Fruit fly (Drosophila melanogaster) whole organism, embryonic: ENCODE measurements around the gene CG5521.

Source experiments
- B-H1 ChIP-seq: fragments of 200-800 bp; sonication (Bioruptor generic); IDR thresholded peaks from 3 replicates; pipeline ENCODE4 v1.3.6; 2022; ENCODE audit warnings: missing biosample characterization, missing genetic modification characterization
- Bdp1 ChIP-seq: fragments of 200-800 bp; sonication (Bioruptor generic); optimal IDR thresholded peaks from 3 replicates; lab custom pipeline; 2016; ENCODE audit warnings: missing biosample characterization, missing genetic modification characterization
- CG10274 ChIP-seq: fragments of 200-800 bp; sonication (Bioruptor generic); optimal IDR thresholded peaks from 3 replicates; lab custom pipeline; 2017; ENCODE audit warnings: missing biosample characterization, mild to moderate bottlenecking, missing genetic modification characterization
- CG10565 ChIP-seq: fragments of 200-800 bp; sonication (Bioruptor generic); optimal IDR thresholded peaks from 3 replicates; lab custom pipeline; 2016; ENCODE audit warnings: missing biosample characterization, mild to moderate bottlenecking, missing genetic modification characterization
- CG12155 ChIP-seq: fragments of 200-800 bp; sonication (Bioruptor generic); optimal IDR thresholded peaks from 3 replicates; lab custom pipeline; 2016; ENCODE audit warnings: missing biosample characterization, missing genetic modification characterization
- CG1233 ChIP-seq: fragments of 200-800 bp; sonication (Bioruptor generic); optimal IDR thresholded peaks from 4 replicates; lab custom pipeline; 2018; ENCODE audit warnings: missing biosample characterization, mild to moderate bottlenecking, missing genetic modification characterization
- CG14860 ChIP-seq: fragments of 200-800 bp; sonication (Bioruptor generic); IDR thresholded peaks from 3 replicates; pipeline ENCODE4 v1.3.6; 2022; ENCODE audit warnings: missing biosample characterization, missing genetic modification characterization; ENCODE audit not compliant: partially characterized antibody
- CG15601 ChIP-seq: fragments of 200-800 bp; sonication (Bioruptor generic); optimal IDR thresholded peaks from 3 replicates; lab custom pipeline; 2019; ENCODE audit warnings: missing biosample characterization, mild to moderate bottlenecking, missing genetic modification characterization, moderate library complexity
- CG18262 ChIP-seq: fragments of 200-800 bp; optimal IDR thresholded peaks from 3 replicates; lab custom pipeline; 2019; ENCODE audit warnings: missing biosample characterization, mild to moderate bottlenecking, missing genetic modification characterization, moderate library complexity
- CG18476 ChIP-seq: fragments of 200-800 bp; sonication (Bioruptor generic); optimal IDR thresholded peaks from 2 replicates; lab custom pipeline; 2016; ENCODE audit warnings: missing biosample characterization, mild to moderate bottlenecking, missing genetic modification characterization
- CG2712 ChIP-seq: fragments of 200-800 bp; optimal IDR thresholded peaks from 3 replicates; lab custom pipeline; 2019; ENCODE audit warnings: missing biosample characterization, mild to moderate bottlenecking, missing genetic modification characterization, moderate library complexity
- CG32772 ChIP-seq: fragments of 200-800 bp; sonication (Bioruptor generic); IDR thresholded peaks from 2 replicates; pipeline ENCODE4 v1.3.6; 2022; ENCODE audit warnings: missing biosample characterization, missing genetic modification characterization
- CG3726 ChIP-seq: fragments of 200-800 bp; sonication (Bioruptor generic); IDR thresholded peaks from 3 replicates; pipeline ENCODE4, ENCODE4 v1.3.6; 2022; ENCODE audit warnings: missing biosample characterization, missing genetic modification characterization
- CG4328 ChIP-seq: fragments of 200-800 bp; sonication (Bioruptor generic); optimal IDR thresholded peaks from 3 replicates; lab custom pipeline; 2017; ENCODE audit warnings: missing biosample characterization, missing genetic modification reagents, missing genetic modification characterization
- CG7745 ChIP-seq: fragments of 200-800 bp; sonication (Bioruptor generic); optimal IDR thresholded peaks from 2 replicates; lab custom pipeline; 2018; ENCODE audit warnings: missing biosample characterization, mild to moderate bottlenecking, missing genetic modification characterization, moderate library complexity
- CG7987 ChIP-seq: fragments of 200-800 bp; sonication (Bioruptor generic); optimal IDR thresholded peaks from 2 replicates; lab custom pipeline; 2018; ENCODE audit warnings: missing biosample characterization, mild to moderate bottlenecking, missing genetic modification characterization, moderate library complexity
- CG8359 ChIP-seq: fragments of 200-800 bp; sonication (Bioruptor generic); optimal IDR thresholded peaks from 2 replicates; lab custom pipeline; 2017; ENCODE audit warnings: missing biosample characterization, mild to moderate bottlenecking, missing genetic modification characterization, borderline replicate concordance
- CG8944 ChIP-seq: fragments of 200-800 bp; sonication (Bioruptor generic); optimal IDR thresholded peaks from 3 replicates; lab custom pipeline; 2016; ENCODE audit warnings: missing biosample characterization, missing genetic modification characterization
- CG9215 ChIP-seq: fragments of 200-800 bp; sonication (Bioruptor generic); IDR thresholded peaks from 2 replicates; pipeline ENCODE4 v1.3.6; 2022; ENCODE audit warnings: missing biosample characterization, missing genetic modification characterization
- Camta ChIP-seq: fragments of 200-800 bp; sonication (Bioruptor generic); optimal IDR thresholded peaks from 2 replicates; lab custom pipeline; 2016; ENCODE audit warnings: missing biosample characterization, missing genetic modification characterization
- Doc3 ChIP-seq: fragments of 200-800 bp; sonication (Bioruptor generic); IDR thresholded peaks from 3 replicates; pipeline ENCODE4 v1.3.6; 2022; ENCODE audit warnings: missing biosample characterization, missing genetic modification characterization; ENCODE audit not compliant: partially characterized antibody
- Dp ChIP-seq: fragments of 200-800 bp; sonication (Bioruptor generic); optimal IDR thresholded peaks from 2 replicates; lab custom pipeline; 2018; ENCODE audit warnings: missing biosample characterization, mild to moderate bottlenecking, missing genetic modification characterization, moderate library complexity
- E2f1 ChIP-seq: fragments of 200-800 bp; sonication (Bioruptor generic); IDR thresholded peaks from 2 replicates; pipeline ENCODE4 v1.3.6; 2022; ENCODE audit warnings: missing biosample characterization, missing genetic modification characterization
- Ets65A ChIP-seq: fragments of 200-800 bp; sonication (Bioruptor generic); peaks from one replicate; lab custom pipeline; 2016; ENCODE audit warnings: missing biosample characterization, missing genetic modification characterization
- HHEX ChIP-seq: fragments of 200-800 bp; sonication (Bioruptor generic); optimal IDR thresholded peaks from 3 replicates; lab custom pipeline; 2017; ENCODE audit warnings: missing biosample characterization, mild to moderate bottlenecking, missing genetic modification characterization, missing genetic modification reagents
- Hmr ChIP-seq: fragments of 200-800 bp; sonication (Bioruptor generic); optimal IDR thresholded peaks from 3 replicates; lab custom pipeline; 2017; ENCODE audit warnings: mild to moderate bottlenecking, missing biosample characterization, missing genetic modification reagents, missing genetic modification characterization
- Max ChIP-seq: fragments of 200-800 bp; sonication (Bioruptor generic); optimal IDR thresholded peaks from 2 replicates; lab custom pipeline; 2016; ENCODE audit warnings: missing biosample characterization, mild to moderate bottlenecking, missing genetic modification characterization
- NK7.1 ChIP-seq: fragments of 200-800 bp; sonication (Bioruptor generic); optimal IDR thresholded peaks from 3 replicates; lab custom pipeline; 2016; ENCODE audit warnings: missing biosample characterization, missing genetic modification characterization
- Scr ChIP-seq: fragments of 200-800 bp; sonication (Bioruptor generic); IDR thresholded peaks from 2 replicates; pipeline ENCODE4 v1.3.6; 2022; ENCODE audit warnings: missing biosample characterization, missing genetic modification characterization; ENCODE audit not compliant: partially characterized antibody
- Xrp1 ChIP-seq: fragments of 200-800 bp; sonication (Bioruptor generic); IDR thresholded peaks from 2 replicates; pipeline ENCODE4 v1.3.6; 2022; ENCODE audit warnings: missing biosample characterization, missing genetic modification characterization
- amos ChIP-seq: fragments of 200-800 bp; sonication (Bioruptor generic); IDR thresholded peaks from 2 replicates; pipeline ENCODE4 v1.3.6; 2022; ENCODE audit warnings: missing biosample characterization, missing genetic modification characterization; ENCODE audit not compliant: partially characterized antibody
- ap ChIP-seq: fragments of 200-800 bp; sonication (Bioruptor generic); IDR thresholded peaks from 2 replicates; pipeline ENCODE4 v1.3.6; 2022; ENCODE audit warnings: missing biosample characterization, missing genetic modification characterization
- ase ChIP-seq: fragments of 200-800 bp; sonication (Bioruptor generic); IDR thresholded peaks from 3 replicates; pipeline ENCODE4 v1.3.6; 2022; ENCODE audit warnings: missing biosample characterization, missing genetic modification characterization
- ato ChIP-seq: fragments of 200-800 bp; sonication (Bioruptor generic); IDR thresholded peaks from 2 replicates; pipeline ENCODE4 v1.3.6; 2022; ENCODE audit warnings: missing biosample characterization, missing genetic modification characterization; ENCODE audit not compliant: partially characterized antibody
- ci ChIP-seq: fragments of 200-800 bp; sonication (Bioruptor generic); IDR thresholded peaks from 3 replicates; pipeline ENCODE4 v1.3.6; 2022; ENCODE audit warnings: missing biosample characterization, missing genetic modification characterization
- corto ChIP-seq: fragments of 200-800 bp; sonication (Bioruptor generic); optimal IDR thresholded peaks from 2 replicates; lab custom pipeline; 2016; ENCODE audit warnings: missing biosample characterization, mild to moderate bottlenecking, missing genetic modification characterization, moderate library complexity
- eve ChIP-seq, 2 experiments: fragments of >200 bp; optimal IDR thresholded peaks; 2 replicates each; lab custom pipeline; 2017; ENCODE audit warnings: missing biosample characterization in 2 of 2, missing genetic modification characterization in 2 of 2
- grn ChIP-seq: fragments of 200-800 bp; sonication (Bioruptor generic); optimal IDR thresholded peaks from 3 replicates; lab custom pipeline; 2017; ENCODE audit warnings: missing biosample characterization, missing genetic modification characterization
- gsb ChIP-seq: fragments of 200-800 bp; sonication (Bioruptor generic); IDR thresholded peaks from 2 replicates; pipeline ENCODE4 v1.3.6; 2022; ENCODE audit warnings: missing biosample characterization, missing genetic modification characterization
- h ChIP-seq: fragments of >200 bp; optimal IDR thresholded peaks from 2 replicates; lab custom pipeline; 2017
- hbn ChIP-seq: fragments of 200-800 bp; sonication (Bioruptor generic); IDR thresholded peaks from 2 replicates; pipeline ENCODE4 v1.3.6; 2022; ENCODE audit warnings: missing biosample characterization, missing genetic modification characterization; ENCODE audit not compliant: partially characterized antibody
- lbe ChIP-seq: fragments of 200-800 bp; sonication (Bioruptor generic); optimal IDR thresholded peaks from 2 replicates; lab custom pipeline; 2016; ENCODE audit warnings: missing biosample characterization, mild to moderate bottlenecking, missing genetic modification characterization
- mld ChIP-seq: fragments of 200-800 bp; sonication (Bioruptor generic); IDR thresholded peaks from 3 replicates; pipeline ENCODE4 v1.3.6; 2022; ENCODE audit warnings: missing biosample characterization, missing genetic modification characterization; ENCODE audit not compliant: partially characterized antibody
- pho ChIP-seq: fragments of 200-800 bp; sonication (Bioruptor generic); optimal IDR thresholded peaks from 2 replicates; lab custom pipeline; 2016; ENCODE audit warnings: missing biosample characterization, missing genetic modification characterization
- sisA ChIP-seq: fragments of 200-800 bp; sonication (Bioruptor generic); IDR thresholded peaks from 2 replicates; pipeline ENCODE4 v1.3.6; 2022; ENCODE audit warnings: missing biosample characterization, missing genetic modification characterization
- slou ChIP-seq: fragments of 200-800 bp; sonication (Bioruptor generic); optimal IDR thresholded peaks from 3 replicates; lab custom pipeline; 2016; ENCODE audit warnings: missing biosample characterization, missing genetic modification characterization
- stwl ChIP-seq: fragments of 200-800 bp; sonication (Bioruptor generic); optimal IDR thresholded peaks from 3 replicates; lab custom pipeline; 2018; ENCODE audit warnings: missing biosample characterization, mild to moderate bottlenecking, missing genetic modification characterization, moderate library complexity
- sug ChIP-seq: fragments of 200-800 bp; optimal IDR thresholded peaks from 2 replicates; lab custom pipeline; 2019; ENCODE audit warnings: missing biosample characterization, mild to moderate bottlenecking, missing genetic modification characterization, moderate library complexity
- unc-4 ChIP-seq: fragments of 200-800 bp; sonication (Bioruptor generic); IDR thresholded peaks from 2 replicates; pipeline ENCODE4 v1.3.6; 2022; ENCODE audit warnings: missing biosample characterization, missing genetic modification characterization; ENCODE audit not compliant: partially characterized antibody
- vvl ChIP-seq: fragments of 200-800 bp; sonication (Bioruptor generic); IDR thresholded peaks from 2 replicates; pipeline ENCODE4 v1.3.6; 2022; ENCODE audit warnings: missing biosample characterization, missing genetic modification characterization

The CG5521 gene

dm6 chr3R:26947296-26947880 lies 19.3 kb upstream of the CG5521 start, which contains the start of gene Spag1 (continued):
- TF ChIP-seq ato (GFP tag; lab: Robert Waterston, UW) (peak; percentile 74; the same call in 1 of the 2 replicates), B-H1 (GFP tag; lab: Robert Waterston, UW) (no peak), Max (GFP tag; lab: Kevin White, UChicago) (no peak), Scr (GFP tag; lab: Robert Waterston, UW) (peak; percentile 77), ap (GFP tag; lab: Robert Waterston, UW) (no peak), lbe (GFP tag; lab: Kevin White, UChicago) (peak; percentile 64), ci (GFP tag; lab: Robert Waterston, UW) (no peak), NK7.1 (GFP tag; lab: Kevin White, UChicago) (no peak), CG4328 (GFP tag; lab: Kevin White, UChicago) (no peak), CG3726 (GFP tag; lab: Robert Waterston, UW) (no peak), amos (GFP tag; lab: Robert Waterston, UW) (peak; percentile 82), vvl (peak; percentile 16; the same call in 1 of the 2 replicates), CG32772 (GFP tag; lab: Robert Waterston, UW) (no peak), h (no peak), stwl (tag; lab: Kevin White, UChicago) (no peak), CG18476 (GFP tag; lab: Kevin White, UChicago) (no peak), Hmr (GFP tag; lab: Kevin White, UChicago) (no peak), hbn (GFP tag; lab: Robert Waterston, UW) (peak; percentile 43; the same call in 1 of the 2 replicates), CG12155 (no peak), CG15601 (tag; lab: Kevin White, UChicago) (peak; percentile 27), Dp (no peak), CG8359 (GFP tag; lab: Kevin White, UChicago) (no peak), mld (peak; percentile 85), CG10274 (GFP tag; lab: Kevin White, UChicago) (no peak), Xrp1 (GFP tag; lab: Robert Waterston, UW) (0 out of 2 replicates have a peak, but pooled peaks have one; percentile 9), Doc3 (peak; percentile 51; the same call in 1 of the 3 replicates), sisA (GFP tag; lab: Robert Waterston, UW) (no peak), HHEX (GFP tag; lab: Kevin White, UChicago) (no peak), eve (GFP tag; optimal IDR thresholded peaks at IDR 0.05; lab: Kevin White, UChicago) (peak in 1 of 2 experiments; percentile 85), CG1233 (GFP tag; lab: Kevin White, UChicago) (no peak), Ets65A (GFP tag; lab: Kevin White, UChicago) (no peak), sug (tag; lab: Kevin White, UChicago) (peak; percentile 18), CG10565 (GFP tag; lab: Kevin White, UChicago) (no peak), gsb (GFP tag; lab: Robert Waterston, UW) (no peak), CG14860 (GFP tag; lab: Robert Waterston, UW) (peak; percentile 77), Camta (GFP tag; lab: Kevin White, UChicago) (no peak), CG7987 (GFP tag; lab: Kevin White, UChicago) (peak; percentile 2), unc-4 (GFP tag; lab: Robert Waterston, UW) (peak; percentile 67), ase (no peak), CG7745 (tag; lab: Kevin White, UChicago) (no peak), CG9215 (GFP tag; lab: Robert Waterston, UW) (no peak), slou (GFP tag; lab: Kevin White, UChicago) (no peak), CG8944 (GFP tag; lab: Kevin White, UChicago) (no peak), CG2712 (tag; lab: Kevin White, UChicago) (peak; percentile 43), CG18262 (tag; lab: Kevin White, UChicago) (peak; percentile 22), corto (GFP tag; lab: Kevin White, UChicago) (peak; percentile 55), E2f1 (GFP tag; lab: Robert Waterston, UW) (no peak), Bdp1 (GFP tag; lab: Kevin White, UChicago) (peak; percentile 100), pho (GFP tag; lab: Kevin White, UChicago) (no peak), grn (peak; percentile 10)
